Worm (Caenorhabditis elegans) whole organism, L2 larva: Measurements from ENCODE around the gene Y26E6A.2.

Experiments
- ZK546.5 ChIP-seq: sonication (generic microtip); optimal IDR thresholded peaks from 2 replicates; lab custom pipeline; 2017; ENCODE audit warnings: missing biosample characterization, missing genetic modification characterization
- ama-1 ChIP-seq: fragments of 150-350 bp; optimal IDR thresholded peaks from 2 replicates; lab custom pipeline; 2018; ENCODE audit warnings: inconsistent platforms
- lsy-2 ChIP-seq, 2 experiments: fragments of 150-350 bp in 1 of 2; sonication (generic microtip) in 1 of 2; optimal IDR thresholded peaks; 2 replicates each; lab custom pipeline; 2014 to 2017; ENCODE audit warnings: missing biosample characterization in 2 of 2, missing genetic modification characterization in 2 of 2
- nhr-237 ChIP-seq: fragments of 150-350 bp; optimal IDR thresholded peaks from 2 replicates; lab custom pipeline; 2014; ENCODE audit warnings: missing biosample characterization, missing genetic modification characterization
- nhr-77 ChIP-seq: fragments of 150-350 bp; optimal IDR thresholded peaks from 2 replicates; lab custom pipeline; 2014; ENCODE audit warnings: missing biosample characterization, missing genetic modification characterization
- snpc-4 ChIP-seq: fragments of 150-350 bp; optimal IDR thresholded peaks from 2 replicates; lab custom pipeline; 2014; ENCODE audit warnings: missing biosample characterization, missing genetic modification characterization
- unc-62 ChIP-seq: fragments of 150-350 bp; optimal IDR thresholded peaks from 2 replicates; lab custom pipeline; 2014; ENCODE audit warnings: missing biosample characterization, missing genetic modification reagents, missing genetic modification characterization
- zag-1 ChIP-seq: fragments of 150-350 bp; optimal IDR thresholded peaks from 2 replicates; lab custom pipeline; 2014; ENCODE audit warnings: missing biosample characterization, missing genetic modification characterization
- ztf-11 ChIP-seq: sonication (generic microtip); optimal IDR thresholded peaks from 2 replicates; lab custom pipeline; 2017; ENCODE audit warnings: missing biosample characterization, missing genetic modification characterization

- TF ChIP-seq nhr-237 (no peak), ama-1 (lab: Kevin White, UChicago) (no peak), snpc-4 (tag; lab: Kevin White, UChicago) (no peak), ZK546.5 (no peak), nhr-77 (tag; lab: Kevin White, UChicago) (no peak), unc-62 (GFP tag; lab: Kevin White, UChicago) (no peak), ztf-11 (no peak), lsy-2 (tag; optimal IDR thresholded peaks at IDR 0.05; lab: Kevin White, UChicago) (no peak), zag-1 (tag; lab: Kevin White, UChicago) (no peak)
These were observed 11.8 kb upstream of the Y26E6A.2 start, which contains the start of gene meg-2 for ce11 chrX:13926029-13926428.
